Fruit fly (Drosophila melanogaster): ENCODE results near the gene CG31211.

Gene CG31211

DNA sequence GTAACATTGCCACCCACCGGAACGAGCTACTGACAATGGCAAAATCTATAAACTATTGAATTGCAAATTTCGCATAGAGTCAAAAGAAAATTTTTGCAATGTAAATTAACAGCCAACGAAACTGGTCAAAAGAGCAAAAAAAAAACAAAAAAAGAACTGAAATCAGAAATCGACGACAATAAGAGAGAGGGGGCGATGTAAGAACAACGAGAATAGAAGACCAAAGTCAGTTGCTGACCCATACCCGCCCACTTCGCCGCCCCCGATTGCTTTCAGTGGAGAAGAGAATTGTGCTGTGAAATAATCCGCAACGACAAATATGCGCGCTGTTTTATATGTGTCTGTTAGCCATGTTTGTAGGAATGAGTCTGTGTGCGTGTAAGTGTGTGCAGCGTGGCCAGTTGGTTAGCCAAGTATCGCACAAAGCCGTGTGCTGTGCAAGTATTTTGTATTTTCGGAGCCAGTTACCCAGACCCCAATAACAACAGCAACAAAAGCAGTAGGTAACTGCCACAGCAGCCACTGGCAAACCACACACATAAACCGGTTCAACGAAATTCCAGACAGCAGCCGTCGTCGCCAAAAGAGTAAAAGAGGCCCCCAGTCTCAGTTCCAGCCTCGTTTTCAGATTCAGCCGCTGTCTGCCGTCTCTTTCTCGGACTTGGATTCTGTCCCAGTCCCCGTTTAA is 11.9 kb upstream of the CG31211 start (continued):
- TF ChIP-seq esn (GFP tag; optimal IDR thresholded peaks at IDR 0.05) (peak; percentile 56), CG32006 (GFP tag; optimal IDR thresholded peaks at IDR 0.05) (peak; percentile 60), CG34406 (GFP tag; optimal IDR thresholded peaks at IDR 0.05) (peak; percentile 32), CG9139 (GFP tag; optimal IDR thresholded peaks at IDR 0.05) (no peak), CG11294 (GFP tag; IDR thresholded peaks at IDR 0.05) (peak; percentile 35; the same call in 1 of the 2 replicates), CG16779 (tag; optimal IDR thresholded peaks at IDR 0.05) (no peak), CG7368 (GFP tag; optimal IDR thresholded peaks at IDR 0.05) (peak; percentile 40), eg (GFP tag; IDR thresholded peaks at IDR 0.05) (peak; percentile 79), CG3032 (tag; optimal IDR thresholded peaks at IDR 0.05) (peak; percentile 34), CG6854 (GFP tag; optimal IDR thresholded peaks at IDR 0.05) (peak; percentile 65), CG4318 (GFP tag; optimal IDR thresholded peaks at IDR 0.05) (peak; percentile 16), Ets21C (GFP tag; optimal IDR thresholded peaks at IDR 0.05) (no peak), cyc (GFP tag; optimal IDR thresholded peaks at IDR 0.05) (peak; percentile 64), Ets96B (tag; optimal IDR thresholded peaks at IDR 0.05) (peak; percentile 24), topi (GFP tag; optimal IDR thresholded peaks at IDR 0.05) (peak; percentile 48), Sox15 (GFP tag; optimal IDR thresholded peaks at IDR 0.05) (no peak), CG8319 (GFP tag; optimal IDR thresholded peaks at IDR 0.05) (peak; percentile 11), CG3919 (GFP tag; optimal IDR thresholded peaks at IDR 0.05) (peak; percentile 70), lz (GFP tag; optimal IDR thresholded peaks at IDR 0.05) (peak; percentile 48), Lpt (GFP tag; optimal IDR thresholded peaks at IDR 0.05) (peak; percentile 45), dsx (GFP tag; optimal IDR thresholded peaks at IDR 0.05; ENCODE audit: poor library complexity, severe bottlenecking) (peak; percentile 32), Blimp-1 (GFP tag; optimal IDR thresholded peaks at IDR 0.05) (no peak), CG6163 (GFP tag; IDR thresholded peaks at IDR 0.05) (peak; percentile 79), Sox102F (GFP tag; optimal IDR thresholded peaks at IDR 0.05) (peak; percentile 26), Eip75B (GFP tag; optimal IDR thresholded peaks at IDR 0.05) (peak; percentile 45), CG8119 (GFP tag; IDR thresholded peaks at IDR 0.05) (peak; percentile 68), net (GFP tag; optimal IDR thresholded peaks at IDR 0.05) (peak; percentile 33), fd85E (GFP tag; optimal IDR thresholded peaks at IDR 0.05) (peak; percentile 1), CG11762 (GFP tag; optimal IDR thresholded peaks at IDR 0.05; ENCODE audit: insufficient read depth) (peak; percentile 37)

DNA sequence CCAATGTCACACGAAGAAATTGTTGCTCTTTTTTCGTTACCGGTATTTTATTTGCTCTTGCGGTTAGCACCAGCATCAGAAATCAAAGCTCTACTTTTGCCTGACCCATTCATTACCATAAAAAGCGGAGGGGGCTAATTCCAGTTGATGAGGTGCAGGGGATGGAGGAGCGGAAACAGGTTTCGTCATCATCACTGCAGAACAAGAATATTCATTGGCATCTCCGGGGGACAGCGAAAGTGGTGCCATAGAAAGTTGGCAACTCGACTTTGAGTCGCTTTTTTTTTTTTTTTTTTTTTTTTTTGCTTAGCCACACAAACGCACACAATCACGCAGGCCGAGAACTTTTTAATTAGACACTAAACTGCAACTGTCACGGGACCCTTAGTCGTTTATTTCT is 8.4 kb upstream of the CG31211 start:
- TF ChIP-seq Eip78C (GFP tag) = peak; percentile 39
- no peak for TF ChIP-seq CG6163 (GFP tag; IDR thresholded peaks at IDR 0.05)
- TF ChIP-seq CG4318 (GFP tag; optimal IDR thresholded peaks at IDR 0.05) = no peak
- TF ChIP-seq CG11902 (GFP tag; optimal IDR thresholded peaks at IDR 0.05) = no peak
- TF ChIP-seq OdsH (GFP tag; optimal IDR thresholded peaks at IDR 0.05) = no peak
- peak; percentile 45 for TF ChIP-seq Blimp-1 (GFP tag; optimal IDR thresholded peaks at IDR 0.05)
- no peak for TF ChIP-seq Lpt (GFP tag; optimal IDR thresholded peaks at IDR 0.05)
- no peak for TF ChIP-seq Sox14 (GFP tag; optimal IDR thresholded peaks at IDR 0.05)
- no peak for TF ChIP-seq CG11762 (GFP tag; optimal IDR thresholded peaks at IDR 0.05; ENCODE audit: insufficient read depth)
- no peak for TF ChIP-seq CG6854 (GFP tag; optimal IDR thresholded peaks at IDR 0.05)
- no peak for TF ChIP-seq CG11294 (GFP tag; IDR thresholded peaks at IDR 0.05)
- TF ChIP-seq lz (GFP tag; optimal IDR thresholded peaks at IDR 0.05) = no peak
- no peak for TF ChIP-seq CG8632 (GFP tag; optimal IDR thresholded peaks at IDR 0.05)
- no peak for TF ChIP-seq Hr39 (GFP tag; optimal IDR thresholded peaks at IDR 0.05)

DNA sequence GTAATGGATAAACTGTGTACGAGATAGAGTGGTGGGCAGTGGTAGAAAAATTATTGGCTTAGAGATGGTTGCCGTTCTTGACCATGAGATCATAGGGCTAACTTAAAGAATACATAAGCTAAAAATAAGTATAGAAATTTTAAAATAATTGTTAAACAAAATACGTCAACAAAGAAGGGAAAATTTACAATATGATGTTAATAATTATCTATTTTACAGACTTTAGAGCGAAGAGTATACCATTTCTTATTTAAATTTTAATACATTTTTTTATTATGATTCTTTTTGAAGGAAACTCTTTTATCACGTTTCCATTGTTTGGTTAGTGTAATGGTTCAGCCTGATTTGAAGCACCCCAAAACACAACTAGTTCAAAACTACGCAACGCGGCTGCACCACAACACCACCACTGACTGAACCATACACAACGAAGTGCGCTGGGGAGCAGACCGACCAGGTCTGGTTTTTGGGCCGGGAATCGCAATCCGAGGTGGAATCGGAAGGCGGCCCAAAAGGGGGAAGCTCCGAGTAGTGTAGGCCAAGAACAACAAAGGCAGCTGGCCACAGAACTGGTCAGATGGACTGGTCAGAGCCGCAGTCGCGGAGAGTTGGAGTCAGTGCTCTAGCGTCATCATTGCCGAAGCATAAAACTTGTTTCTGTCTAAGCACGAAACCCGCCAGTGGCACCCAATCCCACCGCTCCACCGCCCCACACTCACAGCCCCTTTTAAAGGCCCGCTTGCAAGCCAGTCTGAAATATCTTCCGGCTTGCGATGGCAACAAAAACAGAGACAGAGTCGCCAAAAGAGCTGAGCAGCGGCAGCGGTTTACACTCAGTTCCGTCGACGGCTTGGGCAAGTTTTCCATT is 3.8 kb upstream of the CG31211 start:
- TF ChIP-seq acj6 (GFP tag; optimal IDR thresholded peaks at IDR 0.05) (peak; percentile 7), Eip78C (GFP tag) (peak; percentile 80), Hr39 (GFP tag; optimal IDR thresholded peaks at IDR 0.05) (no peak), CG8632 (GFP tag; optimal IDR thresholded peaks at IDR 0.05) (no peak), fd59A (GFP tag; optimal IDR thresholded peaks at IDR 0.05) (no peak), Gug (GFP tag; IDR thresholded peaks at IDR 0.05) (0 out of 2 replicates have a peak, but pooled peaks have one; percentile 14), OdsH (GFP tag; optimal IDR thresholded peaks at IDR 0.05) (peak; percentile 10), CG10631 (GFP tag; optimal IDR thresholded peaks at IDR 0.05) (peak; percentile 39), Lpt (GFP tag; optimal IDR thresholded peaks at IDR 0.05) (no peak), pdm3 (GFP tag; optimal IDR thresholded peaks at IDR 0.05) (peak; percentile 6), ss (GFP tag; optimal IDR thresholded peaks at IDR 0.05) (peak in 1 of 2 experiments; percentile 25), achi (GFP tag; optimal IDR thresholded peaks at IDR 0.05) (peak; percentile 45), Hr4 (GFP tag; optimal IDR thresholded peaks at IDR 0.05) (peak; percentile 30), CG3032 (tag; optimal IDR thresholded peaks at IDR 0.05) (peak; percentile 36), CG6163 (GFP tag; IDR thresholded peaks at IDR 0.05) (0 out of 3 replicates have a peak, but pooled peaks have one; percentile 37), CG8119 (GFP tag; IDR thresholded peaks at IDR 0.05) (peak; percentile 61; the same call in 2 of the 3 replicates), CG4318 (GFP tag; optimal IDR thresholded peaks at IDR 0.05) (peak; percentile 21), CG7368 (GFP tag; optimal IDR thresholded peaks at IDR 0.05) (no peak), eg (GFP tag; IDR thresholded peaks at IDR 0.05) (no peak), CG1621 (tag; optimal IDR thresholded peaks at IDR 0.05) (peak; percentile 5)

All from whole organism, prepupa.